Worm (Caenorhabditis elegans) whole organism, L4/young adult: Measurements from ENCODE around the gene unc-32.

Experiments
- W03F9.2 ChIP-seq: fragments of 150-350 bp; optimal IDR thresholded peaks from 2 replicates; lab custom pipeline; 2014; ENCODE audit warnings: missing biosample characterization, missing genetic modification characterization
- dao-5 ChIP-seq: sonication (generic microtip); optimal IDR thresholded peaks from 2 replicates; lab custom pipeline; 2016; ENCODE audit warnings: missing genotype, missing genetic modification characterization, moderate library complexity, missing compliant biosample characterization
- him-1 ChIP-seq: sonication (generic microtip); optimal IDR thresholded peaks from 2 replicates; lab custom pipeline; 2016; ENCODE audit warnings: missing genotype, missing genetic modification reagents, missing genetic modification characterization, missing compliant biosample characterization

unc-32 gene

ce11 chrIII:8960664-8961063 lies 55.2 kb downstream of the unc-32 start, which contains the start of gene ZK643.6:
Gene ZK643.6 (minus strand): TSS chrIII:8960764.
- no peak for TF ChIP-seq dao-5 (tag; lab: Kevin White, UChicago)
- TF ChIP-seq him-1: no peak
- no peak for TF ChIP-seq W03F9.2
